Worm (Caenorhabditis elegans) whole organism, L3 larva: ENCODE results near the gene erd-2.2.
A peak's percentile ranks its signal among the peaks of the same experiment; 100 is the strongest.

ENCODE experiments used
- aly-2 ChIP-seq: fragments of 150-350 bp; optimal IDR thresholded peaks from 2 replicates; lab custom pipeline; 2014; ENCODE audit warnings: missing biosample characterization, missing genetic modification characterization
- ama-1 ChIP-seq: fragments of 150-350 bp; optimal IDR thresholded peaks from 2 replicates; lab custom pipeline; 2018
- ceh-16 ChIP-seq: sonication (generic microtip); optimal IDR thresholded peaks from 2 replicates; lab custom pipeline; 2017; ENCODE audit warnings: missing biosample characterization, missing genetic modification characterization
- ceh-28 ChIP-seq: fragments of 150-350 bp; optimal IDR thresholded peaks from 2 replicates; lab custom pipeline; 2014; ENCODE audit warnings: missing biosample characterization, missing genetic modification reagents, missing genetic modification characterization
- ceh-82 ChIP-seq: fragments of 150-350 bp; optimal IDR thresholded peaks from 2 replicates; lab custom pipeline; 2014; ENCODE audit warnings: missing biosample characterization, missing genetic modification characterization
- ceh-9 ChIP-seq: sonication (generic microtip); optimal IDR thresholded peaks from 2 replicates; lab custom pipeline; 2018; ENCODE audit warnings: missing biosample characterization, missing genetic modification characterization
- daf-12 ChIP-seq: fragments of 150-350 bp; optimal IDR thresholded peaks from 2 replicates; lab custom pipeline; 2014; ENCODE audit warnings: missing biosample characterization, missing genetic modification reagents, missing genetic modification characterization
- egl-27 ChIP-seq: sonication (generic microtip); optimal IDR thresholded peaks from 4 replicates; lab custom pipeline; 2017; ENCODE audit warnings: missing biosample characterization, missing genetic modification reagents, missing genetic modification characterization
- egl-5 ChIP-seq: fragments of 150-350 bp; optimal IDR thresholded peaks from 2 replicates; lab custom pipeline; 2017; ENCODE audit warnings: missing biosample characterization, missing genetic modification reagents, missing genetic modification characterization, inconsistent platforms
- elt-2 ChIP-seq: sonication (generic microtip); optimal IDR thresholded peaks from 2 replicates; lab custom pipeline; 2016; ENCODE audit warnings: missing genetic modification reagents, mild to moderate bottlenecking, missing genetic modification characterization, missing compliant biosample characterization
- elt-3 ChIP-seq, 3 experiments: fragments of 150-350 bp in 1 of 3; sonication (generic microtip) in 2 of 3; optimal IDR thresholded peaks; 2 replicates in 2 of 3; 4 replicates in 1 of 3; lab custom pipeline; 2014 to 2017; ENCODE audit warnings: missing biosample characterization in 3 of 3, missing genetic modification characterization in 3 of 3
- fkh-2 ChIP-seq: fragments of 150-350 bp; optimal IDR thresholded peaks from 2 replicates; lab custom pipeline; 2014; ENCODE audit warnings: missing biosample characterization, missing genetic modification reagents, missing genetic modification characterization
- fos-1 ChIP-seq: fragments of 150-350 bp; optimal IDR thresholded peaks from 2 replicates; lab custom pipeline; 2014; ENCODE audit warnings: missing biosample characterization, missing genetic modification characterization
- hmg-11 ChIP-seq: sonication (generic microtip); optimal IDR thresholded peaks from 2 replicates; lab custom pipeline; 2016; ENCODE audit warnings: missing genetic modification characterization, missing compliant biosample characterization
- jun-1 ChIP-seq: fragments of 150-350 bp; optimal IDR thresholded peaks from 2 replicates; lab custom pipeline; 2014; ENCODE audit warnings: missing biosample characterization, missing genetic modification reagents, missing genetic modification characterization
- lin-15B ChIP-seq: fragments of 150-350 bp; optimal IDR thresholded peaks from 2 replicates; lab custom pipeline; 2014; ENCODE audit warnings: missing biosample characterization, missing genetic modification characterization
- lsy-12 ChIP-seq: sonication (generic microtip); optimal IDR thresholded peaks from 2 replicates; lab custom pipeline; 2016; ENCODE audit warnings: mild to moderate bottlenecking, missing genetic modification characterization, missing compliant biosample characterization
- mdl-1 ChIP-seq: fragments of 150-350 bp; optimal IDR thresholded peaks from 2 replicates; lab custom pipeline; 2014; ENCODE audit warnings: missing biosample characterization, missing genetic modification characterization
- nfya-1 ChIP-seq: sonication (generic microtip); optimal IDR thresholded peaks from 2 replicates; lab custom pipeline; 2017; ENCODE audit warnings: missing genetic modification characterization, mild to moderate bottlenecking, missing compliant biosample characterization, antibody characterized with exemption, moderate library complexity; ENCODE audit not compliant: insufficient read depth
- nhr-11 ChIP-seq: fragments of 150-350 bp; optimal IDR thresholded peaks from 2 replicates; lab custom pipeline; 2014; ENCODE audit warnings: missing biosample characterization, missing genetic modification characterization
- nhr-23 ChIP-seq: fragments of 150-350 bp; optimal IDR thresholded peaks from 2 replicates; lab custom pipeline; 2014; ENCODE audit warnings: missing biosample characterization, missing genetic modification reagents, missing genetic modification characterization
- nhr-237 ChIP-seq: fragments of 150-350 bp; optimal IDR thresholded peaks from 2 replicates; lab custom pipeline; 2014; ENCODE audit warnings: missing biosample characterization, missing genetic modification characterization
- nhr-25 ChIP-seq: sonication (generic microtip); optimal IDR thresholded peaks from 2 replicates; lab custom pipeline; 2017; ENCODE audit warnings: missing biosample characterization, missing genetic modification characterization
- nhr-43 ChIP-seq: sonication (generic microtip); optimal IDR thresholded peaks from 2 replicates; lab custom pipeline; 2016; ENCODE audit warnings: mild to moderate bottlenecking, missing genetic modification characterization, missing compliant biosample characterization; ENCODE audit not compliant: poor library complexity, severe bottlenecking
- nhr-67 ChIP-seq: fragments of 150-350 bp; optimal IDR thresholded peaks from 2 replicates; lab custom pipeline; 2014; ENCODE audit warnings: missing biosample characterization, missing genetic modification characterization
- nhr-76 ChIP-seq: fragments of 150-350 bp; sonication (generic microtip); optimal IDR thresholded peaks from 5 replicates; lab custom pipeline; 2014; ENCODE audit warnings: missing biosample characterization, missing genetic modification characterization
- pqm-1 ChIP-seq: fragments of 150-350 bp; optimal IDR thresholded peaks from 2 replicates; lab custom pipeline; 2017; ENCODE audit warnings: missing biosample characterization, missing genetic modification characterization, inconsistent platforms
- snpc-4 ChIP-seq: fragments of 150-350 bp; optimal IDR thresholded peaks from 2 replicates; lab custom pipeline; 2014; ENCODE audit warnings: missing biosample characterization, missing genetic modification characterization
- unc-39 ChIP-seq: sonication (generic microtip); optimal IDR thresholded peaks from 4 replicates; lab custom pipeline; 2017; ENCODE audit warnings: missing biosample characterization, missing genetic modification characterization
- unc-62 ChIP-seq: fragments of 150-350 bp; sonication (generic microtip); optimal IDR thresholded peaks from 4 replicates; lab custom pipeline; 2014; ENCODE audit warnings: missing biosample characterization, missing genetic modification reagents, missing genetic modification characterization

Gene erd-2.2

ce11 chrIII:5879291-5879968 lies 27.4 kb upstream of the erd-2.2 start, which contains the start of gene hpo-10:
TSS of gene hpo-10 (plus strand) at chrIII:5879489.
- TF ChIP-seq ama-1 (peak; percentile 63), nhr-76 (no peak), elt-2 (tag; lab: Kevin White, UChicago) (peak; percentile 20), nfya-1 (tag; lab: Kevin White, UChicago) (peak; percentile 51), ceh-28 (peak; percentile 52), lin-15B (tag; lab: Kevin White, UChicago) (peak; percentile 23), snpc-4 (tag; lab: Kevin White, UChicago) (peak; percentile 19), pqm-1 (no peak), nhr-23 (tag; lab: Kevin White, UChicago) (peak; percentile 24)
- TF ChIP-seq, all 47 proteins: peak for 7

ce11 chrIII:5882284-5882683 lies 24.6 kb upstream of the erd-2.2 start:
- TF ChIP-seq ceh-28, result no peak
- TF ChIP-seq jun-1 (tag; lab: Kevin White, UChicago), result no peak
- TF ChIP-seq ceh-16 (tag; lab: Kevin White, UChicago), result no peak
- TF ChIP-seq hmg-11 (tag; lab: Kevin White, UChicago), result no peak
- no peak for TF ChIP-seq lin-15B (tag; lab: Kevin White, UChicago)
- no peak for TF ChIP-seq daf-12 (tag; lab: Kevin White, UChicago)
- no peak for TF ChIP-seq nhr-11 (tag; lab: Kevin White, UChicago)
- TF ChIP-seq ama-1, result peak; percentile 17
- TF ChIP-seq, all 47 proteins: peak for 1

- no peak for TF ChIP-seq aly-2
Measured at ce11 chrIII:5882823-5883222, 24.0 kb upstream of the erd-2.2 start, which contains the start of gene F01F1.14. TSS of gene F01F1.14 (minus strand) at chrIII:5882923.

DNA sequence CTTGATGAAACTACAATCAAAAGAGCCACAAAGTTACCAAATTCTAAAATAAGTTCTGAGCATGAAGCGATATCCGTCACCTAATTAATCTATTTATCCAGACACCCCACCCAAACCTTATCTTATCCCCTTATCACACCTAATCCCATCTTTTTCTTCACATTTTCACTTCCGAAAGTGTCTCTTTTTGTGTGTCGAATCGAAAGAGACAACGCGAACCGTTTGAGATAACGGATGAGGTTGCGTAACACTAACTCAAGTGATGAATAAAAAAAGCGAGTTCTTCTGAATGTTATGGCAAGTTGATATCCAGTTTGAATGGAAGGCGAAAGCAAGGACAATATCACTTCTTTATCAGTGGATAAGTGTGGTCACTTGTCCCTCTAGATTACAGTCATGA lies 23.3 kb upstream of the erd-2.2 start:
- TF ChIP-seq mdl-1 (tag; lab: Kevin White, UChicago) (no peak), elt-3 (tag; optimal IDR thresholded peaks at IDR 0.05; lab: Kevin White, UChicago) (peak in 1 of 3 experiments; percentile 82), aly-2 (no peak), nhr-43 (tag; lab: Kevin White, UChicago) (peak; percentile 10), unc-62 (GFP tag; lab: Kevin White, UChicago) (no peak), nhr-237 (tag; lab: Kevin White, UChicago) (no peak), nfya-1 (tag; lab: Kevin White, UChicago) (no peak), nhr-23 (tag; lab: Kevin White, UChicago) (no peak), fkh-2 (tag; lab: Kevin White, UChicago) (no peak), egl-5 (tag; lab: Kevin White, UChicago) (no peak), daf-12 (tag; lab: Kevin White, UChicago) (no peak)

- TF ChIP-seq egl-5 (tag; lab: Kevin White, UChicago), result no peak
- no peak for TF ChIP-seq ceh-82 (tag; lab: Kevin White, UChicago)
- TF ChIP-seq lsy-12 (tag; lab: Kevin White, UChicago), result no peak
- TF ChIP-seq fos-1 (tag; lab: Kevin White, UChicago), result no peak
- TF ChIP-seq jun-1 (tag; lab: Kevin White, UChicago), result no peak
- TF ChIP-seq ama-1, result no peak
- no peak for TF ChIP-seq unc-39 (tag; lab: Kevin White, UChicago)
- no peak for TF ChIP-seq egl-27 (tag; lab: Kevin White, UChicago)
Measured at ce11 chrIII:5884007-5884406, 22.8 kb upstream of the erd-2.2 start, which contains the start of gene C28H8.5. TSS of gene C28H8.5 (plus strand) at chrIII:5884307.

DNA sequence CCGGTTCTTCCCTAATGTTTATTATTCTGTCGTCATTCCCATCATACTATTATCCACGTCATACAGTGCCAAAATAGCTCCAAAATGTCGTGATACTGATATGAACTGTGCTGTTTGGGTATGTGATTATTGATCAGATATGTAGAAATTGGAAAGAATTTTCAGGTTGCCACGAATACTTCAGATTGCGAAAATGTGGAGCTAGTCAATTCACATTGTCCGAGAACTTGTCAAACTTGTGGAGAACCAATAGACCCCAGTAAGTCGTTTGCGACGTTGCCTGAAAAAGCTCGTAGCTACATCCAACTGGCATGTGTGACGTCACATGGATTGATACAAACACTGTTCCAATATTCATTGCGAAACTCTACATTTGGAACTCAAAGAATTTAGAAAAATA lies 22.4 kb upstream of the erd-2.2 start:
- TF ChIP-seq ceh-9 (tag; lab: Kevin White, UChicago) (no peak), nhr-25 (tag; lab: Kevin White, UChicago) (no peak), nhr-67 (no peak)
